Fruit fly (Drosophila melanogaster): ENCODE results near the gene CG32579.

CG32579 gene

DNA sequence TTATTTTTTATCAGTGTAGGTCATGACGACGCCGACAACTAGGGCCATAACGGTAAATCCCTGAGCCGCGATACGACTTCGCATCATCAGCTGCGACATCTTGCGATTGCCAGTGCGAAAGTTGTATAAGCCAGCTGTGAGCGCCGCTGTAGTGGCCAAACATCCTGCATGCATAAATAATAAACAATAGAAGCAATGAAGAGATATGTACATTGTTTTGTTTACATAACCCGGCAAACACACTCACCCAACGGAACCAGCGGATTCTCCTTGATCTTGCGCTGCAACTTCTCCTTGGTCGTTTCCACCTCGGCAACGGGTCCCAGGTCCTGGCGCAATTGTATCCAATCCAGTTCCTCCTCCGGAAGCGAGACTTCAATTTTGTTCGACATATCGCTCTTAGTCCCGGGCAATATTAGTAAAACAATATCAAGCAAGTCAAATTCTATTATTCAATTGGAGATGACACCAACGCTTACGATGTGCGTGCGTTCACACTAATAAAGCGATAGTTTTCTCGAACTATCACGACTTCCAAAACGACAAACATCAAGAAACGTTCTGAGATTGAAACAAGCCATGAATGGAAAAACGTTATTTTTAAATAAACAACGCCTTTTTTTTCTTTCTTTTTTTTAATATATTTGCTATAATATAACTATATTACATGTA is 8.6 kb downstream of the CG32579 start (continued):
- no peak for TF ChIP-seq Taf1 (GFP tag; IDR thresholded peaks at IDR 0.05)
- no peak for TF ChIP-seq CG13775 (GFP tag; optimal IDR thresholded peaks at IDR 0.05)
- TF ChIP-seq CG11085 (GFP tag; IDR thresholded peaks at IDR 0.05), result no peak
- TF ChIP-seq chif (GFP tag; optimal IDR thresholded peaks at IDR 0.05), result no peak
- TF ChIP-seq Neu2 (GFP tag; optimal IDR thresholded peaks at IDR 0.05; ENCODE audit: borderline replicate concordance), result no peak
- no peak for TF ChIP-seq jing (GFP tag; optimal IDR thresholded peaks at IDR 0.05)
- TF ChIP-seq emc (GFP tag; optimal IDR thresholded peaks at IDR 0.05), result no peak
- TF ChIP-seq MBD-R2 (GFP tag; IDR thresholded peaks at IDR 0.05), result peak; percentile 47; the same call in 1 of the 2 replicates
- no peak for TF ChIP-seq E2f1 (GFP tag; IDR thresholded peaks at IDR 0.05)
- no peak for TF ChIP-seq CrebB (tag; optimal IDR thresholded peaks at IDR 0.05)
- TF ChIP-seq ranshi (GFP tag; IDR thresholded peaks at IDR 0.05), result no peak
- no peak for TF ChIP-seq CG10654 (GFP tag; optimal IDR thresholded peaks at IDR 0.05)
- peak; percentile 60 for TF ChIP-seq Med (GFP tag)
- TF ChIP-seq amos (GFP tag; IDR thresholded peaks at IDR 0.05; ENCODE audit: partially characterized antibody), result peak; percentile 91
- 0 out of 3 replicates have a peak, but pooled peaks have one; percentile 10 for TF ChIP-seq CG17361 (GFP tag; IDR thresholded peaks at IDR 0.05)
- TF ChIP-seq salm (tag; optimal IDR thresholded peaks at IDR 0.05), result no peak

DNA sequence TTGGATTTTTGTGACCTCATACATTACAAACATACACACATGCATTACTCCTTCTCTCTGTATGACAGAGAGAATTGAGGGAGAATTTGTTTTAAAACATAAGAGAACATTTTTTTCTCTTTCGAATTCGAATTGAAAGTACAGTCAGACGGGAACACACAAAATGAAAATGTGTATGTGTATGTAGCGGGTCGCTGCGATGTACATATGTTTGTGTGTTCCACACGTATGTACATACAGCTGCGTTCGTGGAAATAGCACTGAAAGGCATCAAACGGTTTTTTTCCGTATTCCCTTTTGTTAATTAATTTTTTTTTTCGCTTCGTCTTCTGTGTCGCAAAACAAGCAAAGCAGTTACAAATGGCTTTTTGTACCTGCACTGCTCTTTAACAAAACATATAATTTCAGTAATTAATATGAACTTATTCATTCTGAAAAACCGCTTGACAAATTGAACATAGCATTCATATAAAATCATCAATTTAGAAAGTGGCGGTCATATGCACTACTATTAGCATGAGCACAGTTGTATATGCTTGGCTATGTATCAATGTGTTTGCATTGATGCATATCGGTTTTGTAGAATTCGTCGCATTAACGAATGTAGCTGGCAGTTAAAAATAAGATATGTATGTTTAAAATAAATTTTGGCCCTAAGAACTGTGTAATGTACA is 9.7 kb downstream of the CG32579 start:
- TF ChIP-seq CG18619 (GFP tag; optimal IDR thresholded peaks at IDR 0.05) (peak; percentile 97), Opbp (GFP tag; IDR thresholded peaks at IDR 0.05; ENCODE audit: partially characterized antibody) (no peak), tin (GFP tag; optimal IDR thresholded peaks at IDR 0.05) (peak; percentile 93), cas (GFP tag; IDR thresholded peaks at IDR 0.05) (peak; percentile 32; the same call in 1 of the 2 replicates), BEAF-32 (GFP tag; optimal IDR thresholded peaks at IDR 0.05) (peak; percentile 25), grn (GFP tag; optimal IDR thresholded peaks at IDR 0.05) (peak; percentile 91), PHDP (tag; optimal IDR thresholded peaks at IDR 0.05) (peak; percentile 96), CG11695 (GFP tag; IDR thresholded peaks at IDR 0.05) (peak; percentile 97), CG2116 (GFP tag; optimal IDR thresholded peaks at IDR 0.05) (peak; percentile 77), yki (optimal IDR thresholded peaks at IDR 0.05) (peak; percentile 3), run (tag; optimal IDR thresholded peaks at IDR 0.05) (peak; percentile 95), az2 (GFP tag; optimal IDR thresholded peaks at IDR 0.05) (peak; percentile 94), pan (optimal IDR thresholded peaks at IDR 0.05) (no peak), pan (GFP tag; optimal IDR thresholded peaks at IDR 0.05 in 1 of 2, IDR thresholded peaks at IDR 0.05 in 1 of 2) (peak in 1 of 2 experiments; percentile 92), CG10147 (GFP tag; optimal IDR thresholded peaks at IDR 0.05) (peak; percentile 98), dmrt99B (tag; optimal IDR thresholded peaks at IDR 0.05) (peak; percentile 98), amos (GFP tag; IDR thresholded peaks at IDR 0.05; ENCODE audit: partially characterized antibody) (no peak), CG11504 (tag; optimal IDR thresholded peaks at IDR 0.05) (peak; percentile 97), slp2 (GFP tag; optimal IDR thresholded peaks at IDR 0.05) (peak; percentile 95), BtbVII (GFP tag; optimal IDR thresholded peaks at IDR 0.05) (peak; percentile 96), z (GFP tag; IDR thresholded peaks at IDR 0.05) (no peak), ara (GFP tag; IDR thresholded peaks at IDR 0.05) (peak; percentile 92), tup (GFP tag; optimal IDR thresholded peaks at IDR 0.05) (peak; percentile 84), CG13296 (GFP tag; optimal IDR thresholded peaks at IDR 0.05) (peak; percentile 98), Myb (GFP tag; optimal IDR thresholded peaks at IDR 0.05) (peak; percentile 85), pb (GFP tag; optimal IDR thresholded peaks at IDR 0.05) (peak; percentile 92), da (GFP tag; optimal IDR thresholded peaks at IDR 0.05) (peak; percentile 91), ranshi (GFP tag; IDR thresholded peaks at IDR 0.05) (peak; percentile 86), CG32772 (GFP tag; IDR thresholded peaks at IDR 0.05) (peak; percentile 91), corto (GFP tag; optimal IDR thresholded peaks at IDR 0.05) (peak; percentile 53), CTCF (GFP tag; optimal IDR thresholded peaks at IDR 0.05) (peak; percentile 67), ash1 (GFP tag; optimal IDR thresholded peaks at IDR 0.05) (peak; percentile 87), fu2 (GFP tag; optimal IDR thresholded peaks at IDR 0.05) (peak; percentile 95), dysf (GFP tag; IDR thresholded peaks at IDR 0.05) (peak; percentile 96), sr (GFP tag; IDR thresholded peaks at IDR 0.05) (no peak; the same call in 2 of the 3 replicates)
